Worm (Caenorhabditis elegans) whole organism, L2 larva: ENCODE results near the gene jud-4.

Experiments
- lin-39 ChIP-seq: fragments of 150-350 bp; optimal IDR thresholded peaks from 2 replicates; lab custom pipeline; 2014; ENCODE audit warnings: missing biosample characterization, missing genetic modification reagents, missing genetic modification characterization
- nhr-237 ChIP-seq: fragments of 150-350 bp; optimal IDR thresholded peaks from 2 replicates; lab custom pipeline; 2014; ENCODE audit warnings: missing biosample characterization, missing genetic modification characterization
- nhr-25 ChIP-seq: fragments of 150-350 bp; sonication (generic microtip); optimal IDR thresholded peaks from 3 replicates; lab custom pipeline; 2014; ENCODE audit warnings: missing biosample characterization, missing genetic modification characterization
- unc-39 ChIP-seq: fragments of 150-350 bp; optimal IDR thresholded peaks from 2 replicates; lab custom pipeline; 2014; ENCODE audit warnings: missing biosample characterization, missing genetic modification characterization

ce11 chrX:15317146-15317545 is 33.2 kb downstream of the jud-4 start, which contains the start of gene glb-28:
- no peak for TF ChIP-seq nhr-25 (tag; lab: Kevin White, UChicago)
- no peak for TF ChIP-seq nhr-237
- TF ChIP-seq lin-39 (tag; lab: Kevin White, UChicago): no peak
- no peak for TF ChIP-seq unc-39 (tag; lab: Kevin White, UChicago)
